Fruit fly (Drosophila melanogaster) whole organism, embryonic: ENCODE results near the gene CG12974.

ENCODE experiments used
- Asciz ChIP-seq: fragments of 200-800 bp; sonication (Bioruptor generic); optimal IDR thresholded peaks from 2 replicates; lab custom pipeline; 2017; ENCODE audit warnings: missing biosample characterization, mild to moderate bottlenecking, missing genetic modification characterization, missing genetic modification reagents
- Atf3 ChIP-seq: fragments of 200-800 bp; sonication (Bioruptor generic); optimal IDR thresholded peaks from 3 replicates; lab custom pipeline; 2016; ENCODE audit warnings: missing biosample characterization, missing genetic modification characterization
- Atf6 ChIP-seq: fragments of 200-800 bp; sonication (Bioruptor generic); IDR thresholded peaks from 2 replicates; pipeline ENCODE4 v1.3.6; 2022; ENCODE audit warnings: missing biosample characterization, missing genetic modification characterization
- CG10431 ChIP-seq: fragments of 200-800 bp; sonication (Bioruptor generic); optimal IDR thresholded peaks from 3 replicates; lab custom pipeline; 2018; ENCODE audit warnings: missing biosample characterization, mild to moderate bottlenecking, missing genetic modification characterization
- CG11560 ChIP-seq: fragments of 200-800 bp; sonication (Bioruptor generic); IDR thresholded peaks from 3 replicates; pipeline ENCODE4 v1.3.6; 2022; ENCODE audit warnings: missing biosample characterization, missing genetic modification characterization
- CG13287 ChIP-seq: fragments of 200-800 bp; sonication (Bioruptor generic); IDR thresholded peaks from 2 replicates; pipeline ENCODE4 v1.3.6; 2022; ENCODE audit warnings: missing biosample characterization, missing genetic modification characterization; ENCODE audit not compliant: partially characterized antibody
- CG1602 ChIP-seq: fragments of 200-800 bp; sonication (Bioruptor generic); optimal IDR thresholded peaks from 3 replicates; lab custom pipeline; 2016; ENCODE audit warnings: missing biosample characterization, missing genetic modification characterization
- CG17328 ChIP-seq: fragments of 200-800 bp; sonication (Bioruptor generic); IDR thresholded peaks from 2 replicates; pipeline ENCODE4 v1.3.6; 2022; ENCODE audit warnings: missing biosample characterization, missing genetic modification characterization
- CG18262 ChIP-seq: fragments of 200-800 bp; optimal IDR thresholded peaks from 3 replicates; lab custom pipeline; 2019; ENCODE audit warnings: missing biosample characterization, mild to moderate bottlenecking, missing genetic modification characterization, moderate library complexity
- CG2120 ChIP-seq: fragments of 200-800 bp; sonication (Bioruptor generic); optimal IDR thresholded peaks from 3 replicates; lab custom pipeline; 2016; ENCODE audit warnings: missing biosample characterization, missing genetic modification characterization
- CG2129 ChIP-seq: fragments of 200-800 bp; sonication (Bioruptor generic); IDR thresholded peaks from 2 replicates; pipeline ENCODE4 v1.3.6; 2022; ENCODE audit warnings: missing biosample characterization, missing genetic modification characterization; ENCODE audit not compliant: partially characterized antibody
- CG4360 ChIP-seq: fragments of 200-800 bp; sonication (Bioruptor generic); IDR thresholded peaks from 2 replicates; pipeline ENCODE4 v1.3.6; 2022; ENCODE audit warnings: missing biosample characterization, missing genetic modification characterization
- CG6791 ChIP-seq: fragments of 200-800 bp; sonication (Bioruptor generic); IDR thresholded peaks from 3 replicates; pipeline ENCODE4 v1.3.6; 2022; ENCODE audit warnings: missing biosample characterization, missing genetic modification characterization; ENCODE audit not compliant: partially characterized antibody
- CG7271 ChIP-seq: fragments of 200-800 bp; sonication (Bioruptor generic); optimal IDR thresholded peaks from 2 replicates; lab custom pipeline; 2018; ENCODE audit warnings: missing biosample characterization, mild to moderate bottlenecking, missing genetic modification characterization, moderate library complexity
- CG9437 ChIP-seq: fragments of 200-800 bp; sonication (Bioruptor generic); optimal IDR thresholded peaks from 2 replicates; lab custom pipeline; 2018; ENCODE audit warnings: missing biosample characterization, mild to moderate bottlenecking, missing genetic modification characterization
- CG9797 ChIP-seq: fragments of 200-800 bp; sonication (Bioruptor generic); optimal IDR thresholded peaks from 3 replicates; lab custom pipeline; 2018; ENCODE audit warnings: missing biosample characterization, mild to moderate bottlenecking, missing genetic modification characterization
- Dbx ChIP-seq: fragments of 200-800 bp; sonication (Bioruptor generic); IDR thresholded peaks from 3 replicates; pipeline ENCODE4 v1.3.6; 2022; ENCODE audit warnings: missing biosample characterization, missing genetic modification characterization
- Hmx ChIP-seq: fragments of 200-800 bp; sonication (Bioruptor generic); optimal IDR thresholded peaks from 2 replicates; lab custom pipeline; 2016; ENCODE audit warnings: missing biosample characterization, missing genetic modification characterization
- Med ChIP-seq: fragments of 200-800 bp; sonication (Bioruptor generic); peaks from one replicate; lab custom pipeline; 2016; ENCODE audit warnings: missing biosample characterization, missing genetic modification characterization, mild to moderate bottlenecking, inconsistent platforms, moderate library complexity
- Meics ChIP-seq: fragments of 200-800 bp; sonication (Bioruptor generic); optimal IDR thresholded peaks from 2 replicates; lab custom pipeline; 2017; ENCODE audit warnings: missing biosample characterization, mild to moderate bottlenecking, missing genetic modification characterization
- Nf-YB ChIP-seq: fragments of 200-800 bp; sonication (Bioruptor generic); optimal IDR thresholded peaks from 3 replicates; lab custom pipeline; 2019; ENCODE audit warnings: missing biosample characterization, mild to moderate bottlenecking, missing genetic modification characterization, moderate library complexity
- Nf-YC ChIP-seq: fragments of 200-800 bp; optimal IDR thresholded peaks from 3 replicates; lab custom pipeline; 2019; ENCODE audit warnings: missing biosample characterization, mild to moderate bottlenecking, missing genetic modification characterization, moderate library complexity
- Oli ChIP-seq: fragments of 200-800 bp; sonication (Bioruptor generic); optimal IDR thresholded peaks from 2 replicates; lab custom pipeline; 2018; ENCODE audit warnings: missing biosample characterization, mild to moderate bottlenecking, missing genetic modification characterization, moderate library complexity
- Scr ChIP-seq: fragments of 200-800 bp; sonication (Bioruptor generic); IDR thresholded peaks from 2 replicates; pipeline ENCODE4 v1.3.6; 2022; ENCODE audit warnings: missing biosample characterization, missing genetic modification characterization; ENCODE audit not compliant: partially characterized antibody
- al ChIP-seq: fragments of 200-800 bp; sonication (Bioruptor generic); IDR thresholded peaks from 2 replicates; pipeline ENCODE4 v1.3.6; 2022; ENCODE audit warnings: missing biosample characterization, missing genetic modification characterization
- bab2 ChIP-seq: fragments of 200-800 bp; sonication (Bioruptor generic); optimal IDR thresholded peaks from 2 replicates; lab custom pipeline; 2016; ENCODE audit warnings: missing biosample characterization, missing genetic modification characterization
- caup ChIP-seq: fragments of 200-800 bp; sonication (Bioruptor generic); optimal IDR thresholded peaks from 3 replicates; lab custom pipeline; 2017; ENCODE audit warnings: missing biosample characterization, mild to moderate bottlenecking, missing genetic modification characterization, moderate library complexity; ENCODE audit not compliant: severe bottlenecking
- chinmo ChIP-seq: fragments of 200-800 bp; sonication (Bioruptor generic); IDR thresholded peaks from 4 replicates; pipeline ENCODE4 v1.3.6; 2022; ENCODE audit warnings: missing biosample characterization, missing genetic modification characterization; ENCODE audit not compliant: partially characterized antibody
- dpn ChIP-seq, 2 experiments: fragments of 200-800 bp; sonication (Bioruptor generic); optimal IDR thresholded peaks; 3 replicates each; lab custom pipeline; 2016; ENCODE audit warnings: missing biosample characterization in 2 of 2, missing genetic modification characterization in 2 of 2
- eve ChIP-seq, 2 experiments: fragments of >200 bp; optimal IDR thresholded peaks; 2 replicates each; lab custom pipeline; 2017; ENCODE audit warnings: missing biosample characterization in 2 of 2, missing genetic modification characterization in 2 of 2
- hb ChIP-seq: fragments of 200-800 bp; sonication (Bioruptor generic); IDR thresholded peaks from 3 replicates; pipeline ENCODE4 v1.3.6; 2022; ENCODE audit warnings: missing biosample characterization, missing genetic modification characterization; ENCODE audit not compliant: partially characterized antibody
- knrl ChIP-seq: fragments of 200-800 bp; sonication (Bioruptor generic); IDR thresholded peaks from 3 replicates; pipeline ENCODE4 v1.3.6; 2022; ENCODE audit warnings: missing biosample characterization, missing genetic modification characterization; ENCODE audit not compliant: partially characterized antibody
- lola ChIP-seq, 3 experiments: fragments of >200 bp in 2 of 3; fragments of 200-800 bp in 1 of 3; sonication (Bioruptor generic) in 1 of 3; optimal IDR thresholded peaks; 2 replicates each; lab custom pipeline; 2017 to 2019; ENCODE audit warnings: missing biosample characterization in 3 of 3, missing genetic modification characterization in 3 of 3, mild to moderate bottlenecking in 1 of 3, moderate library complexity in 1 of 3
- luna ChIP-seq: fragments of 200-800 bp; sonication (Bioruptor generic); optimal IDR thresholded peaks from 2 replicates; lab custom pipeline; 2016; ENCODE audit warnings: missing biosample characterization, missing genetic modification characterization
- mirr ChIP-seq: fragments of 200-800 bp; sonication (Bioruptor generic); optimal IDR thresholded peaks from 3 replicates; lab custom pipeline; 2018; ENCODE audit warnings: missing biosample characterization, mild to moderate bottlenecking, missing genetic modification characterization
- pita ChIP-seq: fragments of 200-800 bp; sonication (Bioruptor generic); optimal IDR thresholded peaks from 2 replicates; lab custom pipeline; 2017; ENCODE audit warnings: missing biosample characterization, mild to moderate bottlenecking, missing genetic modification characterization
- pnt ChIP-seq: fragments of 200-800 bp; sonication (Bioruptor generic); optimal IDR thresholded peaks from 3 replicates; lab custom pipeline; 2016; ENCODE audit warnings: missing biosample characterization, missing genetic modification characterization
- repo ChIP-seq: fragments of 200-800 bp; sonication (Bioruptor generic); optimal IDR thresholded peaks from 2 replicates; lab custom pipeline; 2016; ENCODE audit warnings: missing biosample characterization, missing genetic modification characterization
- ro ChIP-seq: fragments of 200-800 bp; sonication (Bioruptor generic); IDR thresholded peaks from 2 replicates; pipeline ENCODE4 v1.3.6; 2022; ENCODE audit warnings: missing biosample characterization, missing genetic modification characterization
- sc ChIP-seq, 3 experiments: fragments of >200 bp in 2 of 3; fragments of 200-800 bp in 1 of 3; sonication (Bioruptor generic) in 1 of 3; optimal IDR thresholded peaks; 2 replicates in 2 of 3; 3 replicates in 1 of 3; lab custom pipeline; 2017; ENCODE audit warnings: mild to moderate bottlenecking in 1 of 3, missing biosample characterization in 1 of 3, missing genetic modification characterization in 1 of 3, missing genetic modification reagents in 1 of 3
- tin ChIP-seq: fragments of 200-800 bp; sonication (Bioruptor generic); optimal IDR thresholded peaks from 3 replicates; lab custom pipeline; 2016; ENCODE audit warnings: missing biosample characterization, missing genetic modification characterization
- tio ChIP-seq: fragments of 200-800 bp; sonication (Bioruptor generic); optimal IDR thresholded peaks from 2 replicates; lab custom pipeline; 2017; ENCODE audit warnings: missing biosample characterization, missing genetic modification characterization, inconsistent platforms
- ttk ChIP-seq: fragments of 200-800 bp; sonication (Bioruptor generic); IDR thresholded peaks from 2 replicates; pipeline ENCODE4 v2.1.2; 2022; ENCODE audit warnings: missing biosample characterization, missing genetic modification characterization
- zfh2 ChIP-seq: fragments of 200-800 bp; sonication (Bioruptor generic); optimal IDR thresholded peaks from 2 replicates; lab custom pipeline; 2016; ENCODE audit warnings: missing biosample characterization, missing genetic modification characterization

CG12974 gene

dm6 chr3L:21256062-21257023 is 29.4 kb downstream of the CG12974 start (continued):
- TF ChIP-seq dpn (GFP tag; optimal IDR thresholded peaks at IDR 0.05; lab: Kevin White, UChicago) (no peak), tin (GFP tag; lab: Kevin White, UChicago) (no peak), hb (no peak), CG2129 (GFP tag; lab: Robert Waterston, UW) (no peak), repo (GFP tag; lab: Kevin White, UChicago) (no peak), knrl (no peak), chinmo (GFP tag; lab: Robert Waterston, UW) (0 out of 4 replicates have a peak, but pooled peaks have one; percentile 25), Asciz (no peak), Scr (no peak), Atf6 (GFP tag; lab: Robert Waterston, UW) (no peak), Dbx (no peak), CG18262 (no peak), CG9797 (GFP tag; lab: Kevin White, UChicago) (no peak), CG6791 (GFP tag; lab: Robert Waterston, UW) (no peak), ro (GFP tag; lab: Robert Waterston, UW) (no peak), Nf-YC (tag; lab: Kevin White, UChicago) (no peak), bab2 (no peak), eve (GFP tag; optimal IDR thresholded peaks at IDR 0.05; lab: Kevin White, UChicago) (no peak), zfh2 (GFP tag; lab: Kevin White, UChicago) (no peak), lola (GFP tag; optimal IDR thresholded peaks at IDR 0.05; lab: Kevin White, UChicago) (no peak), CG7271 (tag; lab: Kevin White, UChicago) (no peak), Meics (GFP tag; lab: Kevin White, UChicago) (no peak), Med (GFP tag; lab: Kevin White, UChicago) (peak; percentile 38), ttk (no peak), CG13287 (no peak), al (GFP tag; lab: Robert Waterston, UW) (no peak), CG10431 (GFP tag; lab: Kevin White, UChicago) (no peak), CG2120 (GFP tag; lab: Kevin White, UChicago) (peak; percentile 17), mirr (GFP tag; lab: Kevin White, UChicago) (no peak), pnt (GFP tag; lab: Kevin White, UChicago) (no peak), Atf3 (GFP tag; lab: Kevin White, UChicago) (no peak), luna (GFP tag; lab: Kevin White, UChicago) (no peak), CG17328 (GFP tag; lab: Robert Waterston, UW) (no peak), CG11560 (no peak), CG9437 (no peak), Oli (tag; lab: Kevin White, UChicago) (no peak), tio (no peak), caup (GFP tag; lab: Kevin White, UChicago) (no peak), sc (optimal IDR thresholded peaks at IDR 0.05; lab: Kevin White, UChicago) (no peak), sc (GFP tag; optimal IDR thresholded peaks at IDR 0.05; lab: Kevin White, UChicago) (no peak), pita (no peak), CG4360 (GFP tag; lab: Robert Waterston, UW) (no peak), Hmx (GFP tag; lab: Kevin White, UChicago) (no peak), CG1602 (no peak), Nf-YB (GFP tag; lab: Kevin White, UChicago) (no peak)
